Fruit fly (Drosophila melanogaster): ENCODE results near the gene CG12375.
A peak's percentile ranks its signal among the peaks of the same experiment; 100 is the strongest.

The CG12375 gene

dm6 chr2L:8165800-8166576, 39.3 kb upstream of the CG12375 start (continued):
- TF ChIP-seq HLH3B (GFP tag; IDR thresholded peaks at IDR 0.05) (no peak), wor (GFP tag; IDR thresholded peaks at IDR 0.05) (no peak), slp2 (GFP tag; optimal IDR thresholded peaks at IDR 0.05) (no peak), gsb-n (tag; optimal IDR thresholded peaks at IDR 0.05) (peak; percentile 10), CG6791 (GFP tag; IDR thresholded peaks at IDR 0.05; ENCODE audit: partially characterized antibody) (no peak), CG10267 (tag; optimal IDR thresholded peaks at IDR 0.05) (peak; percentile 35), hkb (optimal IDR thresholded peaks at IDR 0.05) (no peak), hkb (GFP tag; IDR thresholded peaks at IDR 0.05) (no peak), toy (GFP tag; IDR thresholded peaks at IDR 0.05) (no peak), phol (tag; optimal IDR thresholded peaks at IDR 0.05) (no peak), bsh (GFP tag; optimal IDR thresholded peaks at IDR 0.05) (peak in 1 of 2 experiments; percentile 27), Hr39 (optimal IDR thresholded peaks at IDR 0.05) (no peak), onecut (GFP tag; IDR thresholded peaks at IDR 0.05) (no peak), CG14014 (GFP tag; IDR thresholded peaks at IDR 0.05) (0 out of 2 replicates have a peak, but pooled peaks have one; percentile 12), E2f1 (GFP tag; IDR thresholded peaks at IDR 0.05) (no peak), kni (GFP tag; optimal IDR thresholded peaks at IDR 0.05) (peak; percentile 28), fd96Cb (tag; optimal IDR thresholded peaks at IDR 0.05) (no peak), pfk (GFP tag; optimal IDR thresholded peaks at IDR 0.05) (no peak), Nf-YC (tag; optimal IDR thresholded peaks at IDR 0.05) (no peak), amos (GFP tag; IDR thresholded peaks at IDR 0.05; ENCODE audit: partially characterized antibody) (no peak), Med (GFP tag) (peak; percentile 26), tgo (GFP tag; IDR thresholded peaks at IDR 0.05) (no peak), pzg (GFP tag; optimal IDR thresholded peaks at IDR 0.05) (no peak), mirr (GFP tag; optimal IDR thresholded peaks at IDR 0.05) (no peak), CG7271 (tag; optimal IDR thresholded peaks at IDR 0.05) (peak; percentile 80), CG15011 (GFP tag; optimal IDR thresholded peaks at IDR 0.05) (peak; percentile 10), CG15601 (tag; optimal IDR thresholded peaks at IDR 0.05) (peak; percentile 48), CG7745 (tag; optimal IDR thresholded peaks at IDR 0.05) (peak; percentile 68), Hand (GFP tag; optimal IDR thresholded peaks at IDR 0.05) (no peak), nom (GFP tag; optimal IDR thresholded peaks at IDR 0.05) (no peak), abd-A (tag; optimal IDR thresholded peaks at IDR 0.05) (no peak), zen2 (GFP tag; IDR thresholded peaks at IDR 0.05; ENCODE audit: partially characterized antibody) (no peak), trh (GFP tag; optimal IDR thresholded peaks at IDR 0.05) (no peak), az2 (GFP tag; optimal IDR thresholded peaks at IDR 0.05) (no peak), CG3163 (GFP tag; optimal IDR thresholded peaks at IDR 0.05) (no peak), CG11695 (GFP tag; IDR thresholded peaks at IDR 0.05) (no peak), Dip3 (GFP tag; optimal IDR thresholded peaks at IDR 0.05) (no peak), CG2129 (GFP tag; IDR thresholded peaks at IDR 0.05; ENCODE audit: partially characterized antibody) (no peak), CG9797 (GFP tag; optimal IDR thresholded peaks at IDR 0.05) (no peak), CG14860 (GFP tag; IDR thresholded peaks at IDR 0.05; ENCODE audit: partially characterized antibody) (no peak), CG14965 (GFP tag; optimal IDR thresholded peaks at IDR 0.05; ENCODE audit: borderline replicate concordance) (no peak), CG10462 (GFP tag; optimal IDR thresholded peaks at IDR 0.05) (no peak), CG2202 (tag; optimal IDR thresholded peaks at IDR 0.05) (peak; percentile 12), HHEX (GFP tag; optimal IDR thresholded peaks at IDR 0.05) (peak; percentile 1), CG14710 (tag; optimal IDR thresholded peaks at IDR 0.05) (peak; percentile 26), CG1603 (tag; optimal IDR thresholded peaks at IDR 0.05) (peak; percentile 19), danr (GFP tag; IDR thresholded peaks at IDR 0.05) (no peak), MBD-R2 (GFP tag; IDR thresholded peaks at IDR 0.05) (no peak), nmo (GFP tag; optimal IDR thresholded peaks at IDR 0.05) (no peak)
